Fruit fly (Drosophila melanogaster) whole organism, embryonic: ENCODE data around the gene DopEcR.
A peak's percentile ranks its signal among the peaks of the same experiment; 100 is the strongest.

Source experiments
- Asciz ChIP-seq: fragments of 200-800 bp; sonication (Bioruptor generic); optimal IDR thresholded peaks from 2 replicates; lab custom pipeline; 2017; ENCODE audit warnings: missing biosample characterization, mild to moderate bottlenecking, missing genetic modification characterization, missing genetic modification reagents
- B-H2 ChIP-seq: fragments of 200-800 bp; sonication (Bioruptor generic); optimal IDR thresholded peaks from 2 replicates; lab custom pipeline; 2018; ENCODE audit warnings: missing biosample characterization, mild to moderate bottlenecking, missing genetic modification characterization
- BEAF-32 ChIP-seq: fragments of 200-800 bp; sonication (Bioruptor generic); optimal IDR thresholded peaks from 3 replicates; lab custom pipeline; 2017; ENCODE audit warnings: missing biosample characterization, missing genetic modification characterization, mild to moderate bottlenecking, moderate library complexity, missing genetic modification reagents
- Bgb ChIP-seq: fragments of 200-800 bp; sonication (Bioruptor generic); IDR thresholded peaks from 2 replicates; pipeline ENCODE4 v1.3.6; 2022; ENCODE audit warnings: missing biosample characterization, missing genetic modification characterization; ENCODE audit not compliant: partially characterized antibody
- CG10654 ChIP-seq: fragments of 200-800 bp; sonication (Bioruptor generic); optimal IDR thresholded peaks from 2 replicates; lab custom pipeline; 2016; ENCODE audit warnings: missing biosample characterization, missing genetic modification characterization
- CG12236 ChIP-seq: fragments of 200-800 bp; sonication (Bioruptor generic); optimal IDR thresholded peaks from 2 replicates; lab custom pipeline; 2016; ENCODE audit warnings: missing biosample characterization, missing genetic modification characterization
- CG12769 ChIP-seq: fragments of 200-800 bp; sonication (Bioruptor generic); optimal IDR thresholded peaks from 2 replicates; lab custom pipeline; 2019; ENCODE audit warnings: missing biosample characterization, mild to moderate bottlenecking, missing genetic modification characterization, moderate library complexity
- CG15696 ChIP-seq: fragments of 200-800 bp; sonication (Bioruptor generic); optimal IDR thresholded peaks from 2 replicates; lab custom pipeline; 2019; ENCODE audit warnings: missing biosample characterization, mild to moderate bottlenecking, missing genetic modification characterization, moderate library complexity
- CG1603 ChIP-seq: fragments of 200-800 bp; sonication (Bioruptor generic); optimal IDR thresholded peaks from 2 replicates; lab custom pipeline; 2019; ENCODE audit warnings: missing biosample characterization, mild to moderate bottlenecking, missing genetic modification characterization, moderate library complexity
- CG16863 ChIP-seq: fragments of 200-800 bp; sonication (Bioruptor generic); optimal IDR thresholded peaks from 3 replicates; lab custom pipeline; 2016; ENCODE audit warnings: missing biosample characterization, missing genetic modification characterization
- CG1832 ChIP-seq: fragments of 200-800 bp; sonication (Bioruptor generic); optimal IDR thresholded peaks from 2 replicates; lab custom pipeline; 2017; ENCODE audit warnings: missing biosample characterization, mild to moderate bottlenecking, missing genetic modification characterization, inconsistent platforms
- CG18764 ChIP-seq: fragments of 200-800 bp; sonication (Bioruptor generic); optimal IDR thresholded peaks from 3 replicates; lab custom pipeline; 2016; ENCODE audit warnings: missing biosample characterization, missing genetic modification characterization
- CG2199 ChIP-seq: fragments of 200-800 bp; sonication (Bioruptor generic); IDR thresholded peaks from 3 replicates; pipeline ENCODE4 v1.3.6; 2022; ENCODE audit warnings: missing biosample characterization, missing genetic modification characterization
- CG2889 ChIP-seq: fragments of 200-800 bp; sonication (Bioruptor generic); IDR thresholded peaks from 3 replicates; pipeline ENCODE4 v1.3.6; 2022; ENCODE audit warnings: missing biosample characterization, missing genetic modification characterization
- CG30020 ChIP-seq: fragments of 200-800 bp; optimal IDR thresholded peaks from 2 replicates; lab custom pipeline; 2019; ENCODE audit warnings: missing biosample characterization, mild to moderate bottlenecking, missing genetic modification characterization, moderate library complexity
- CG31388 ChIP-seq: fragments of 200-800 bp; sonication (Bioruptor generic); optimal IDR thresholded peaks from 2 replicates; lab custom pipeline; 2016; ENCODE audit warnings: missing biosample characterization, missing genetic modification characterization
- CG3838 ChIP-seq: fragments of 200-800 bp; sonication (Bioruptor generic); optimal IDR thresholded peaks from 3 replicates; lab custom pipeline; 2016; ENCODE audit warnings: missing biosample characterization, missing genetic modification characterization
- CG4707 ChIP-seq: fragments of 200-800 bp; sonication (Bioruptor generic); optimal IDR thresholded peaks from 2 replicates; lab custom pipeline; 2018; ENCODE audit warnings: missing biosample characterization, mild to moderate bottlenecking, missing genetic modification characterization, moderate library complexity
- CG6272 ChIP-seq: fragments of 200-800 bp; sonication (Bioruptor generic); IDR thresholded peaks from 2 replicates; pipeline ENCODE4 v1.3.6; 2022; ENCODE audit warnings: missing biosample characterization, missing genetic modification characterization
- CG6854 ChIP-seq: fragments of 200-800 bp; sonication (Bioruptor generic); optimal IDR thresholded peaks from 3 replicates; lab custom pipeline; 2017; ENCODE audit warnings: missing biosample characterization, mild to moderate bottlenecking, missing genetic modification characterization
- CG7839 ChIP-seq: fragments of 200-800 bp; sonication (Bioruptor generic); optimal IDR thresholded peaks from 3 replicates; lab custom pipeline; 2018; ENCODE audit warnings: missing biosample characterization, mild to moderate bottlenecking, missing genetic modification characterization, moderate library complexity
- CHES-1-like ChIP-seq: fragments of 200-800 bp; sonication (Bioruptor generic); optimal IDR thresholded peaks from 2 replicates; lab custom pipeline; 2016; ENCODE audit warnings: missing biosample characterization, missing genetic modification characterization
- CkIIα-i1 ChIP-seq: fragments of 200-800 bp; sonication (Bioruptor generic); IDR thresholded peaks from 2 replicates; pipeline ENCODE4 v1.3.6; 2022; ENCODE audit warnings: missing biosample characterization, missing genetic modification characterization
- Doc3 ChIP-seq: fragments of 200-800 bp; sonication (Bioruptor generic); IDR thresholded peaks from 3 replicates; pipeline ENCODE4 v1.3.6; 2022; ENCODE audit warnings: missing biosample characterization, missing genetic modification characterization; ENCODE audit not compliant: partially characterized antibody
- E2f1 ChIP-seq: fragments of 200-800 bp; sonication (Bioruptor generic); IDR thresholded peaks from 2 replicates; pipeline ENCODE4 v1.3.6; 2022; ENCODE audit warnings: missing biosample characterization, missing genetic modification characterization
- Gsc ChIP-seq: fragments of 200-800 bp; sonication (Bioruptor generic); IDR thresholded peaks from 2 replicates; pipeline ENCODE4 v1.3.6; 2022; ENCODE audit warnings: missing biosample characterization, missing genetic modification characterization
- HmgZ ChIP-seq: fragments of 200-800 bp; sonication (Bioruptor generic); optimal IDR thresholded peaks from 2 replicates; lab custom pipeline; 2018; ENCODE audit warnings: missing biosample characterization, mild to moderate bottlenecking, missing genetic modification characterization
- Hr39 ChIP-seq: fragments of >200 bp; optimal IDR thresholded peaks from 2 replicates; lab custom pipeline; 2017
- PHDP ChIP-seq: fragments of 200-800 bp; sonication (Bioruptor generic); optimal IDR thresholded peaks from 3 replicates; lab custom pipeline; 2018; ENCODE audit warnings: missing biosample characterization, mild to moderate bottlenecking, missing genetic modification characterization, moderate library complexity
- Side ChIP-seq: fragments of 200-800 bp; sonication (Bioruptor generic); optimal IDR thresholded peaks from 2 replicates; lab custom pipeline; 2016; ENCODE audit warnings: missing biosample characterization, missing genetic modification characterization
- Sox100B ChIP-seq: fragments of 200-800 bp; sonication (Bioruptor generic); optimal IDR thresholded peaks from 3 replicates; lab custom pipeline; 2018; ENCODE audit warnings: missing biosample characterization, mild to moderate bottlenecking, missing genetic modification characterization
- Trl ChIP-seq, 3 experiments: fragments of >200 bp in 2 of 3; fragments of 200-800 bp in 1 of 3; sonication (Bioruptor generic) in 1 of 3; optimal IDR thresholded peaks; 2 replicates in 1 of 3; 3 replicates in 2 of 3; lab custom pipeline; 2016 to 2017; ENCODE audit warnings: missing biosample characterization in 1 of 3, missing genetic modification characterization in 1 of 3
- ab ChIP-seq: fragments of 200-800 bp; sonication (Bioruptor generic); optimal IDR thresholded peaks from 2 replicates; lab custom pipeline; 2016; ENCODE audit warnings: missing biosample characterization, missing genetic modification characterization
- ash1 ChIP-seq: fragments of 200-800 bp; sonication (Bioruptor generic); optimal IDR thresholded peaks from 2 replicates; lab custom pipeline; 2018; ENCODE audit warnings: missing biosample characterization, mild to moderate bottlenecking, missing genetic modification characterization
- chn ChIP-seq: fragments of 200-800 bp; sonication (Bioruptor generic); optimal IDR thresholded peaks from 2 replicates; lab custom pipeline; 2016; ENCODE audit warnings: missing biosample characterization, missing genetic modification characterization
- crc ChIP-seq: fragments of 200-800 bp; sonication (Bioruptor generic); optimal IDR thresholded peaks from 2 replicates; lab custom pipeline; 2016; ENCODE audit warnings: missing biosample characterization, missing genetic modification characterization
- eve ChIP-seq, 2 experiments: fragments of >200 bp; optimal IDR thresholded peaks; 2 replicates each; lab custom pipeline; 2017; ENCODE audit warnings: missing biosample characterization in 2 of 2, missing genetic modification characterization in 2 of 2
- hb ChIP-seq: fragments of 200-800 bp; sonication (Bioruptor generic); IDR thresholded peaks from 3 replicates; pipeline ENCODE4 v1.3.6; 2022; ENCODE audit warnings: missing biosample characterization, missing genetic modification characterization; ENCODE audit not compliant: partially characterized antibody
- hbn ChIP-seq: fragments of 200-800 bp; sonication (Bioruptor generic); IDR thresholded peaks from 2 replicates; pipeline ENCODE4 v1.3.6; 2022; ENCODE audit warnings: missing biosample characterization, missing genetic modification characterization; ENCODE audit not compliant: partially characterized antibody
- pfk ChIP-seq: fragments of 200-800 bp; sonication (Bioruptor generic); optimal IDR thresholded peaks from 2 replicates; lab custom pipeline; 2018; ENCODE audit warnings: missing biosample characterization, mild to moderate bottlenecking, missing genetic modification characterization, moderate library complexity
- pum ChIP-seq: fragments of 200-800 bp; sonication (Bioruptor generic); optimal IDR thresholded peaks from 2 replicates; lab custom pipeline; 2016; ENCODE audit warnings: missing biosample characterization, missing genetic modification characterization
- pzg ChIP-seq: fragments of 200-800 bp; sonication (Bioruptor generic); optimal IDR thresholded peaks from 3 replicates; lab custom pipeline; 2018; ENCODE audit warnings: missing biosample characterization, mild to moderate bottlenecking, missing genetic modification characterization, moderate library complexity
- sna ChIP-seq: fragments of 200-800 bp; sonication (Bioruptor generic); IDR thresholded peaks from 2 replicates; pipeline ENCODE4 v1.3.6; 2022; ENCODE audit warnings: missing biosample characterization, missing genetic modification characterization; ENCODE audit not compliant: partially characterized antibody
- tna ChIP-seq: fragments of 200-800 bp; sonication (Bioruptor generic); IDR thresholded peaks from 2 replicates; pipeline ENCODE4 v1.3.6; 2022; ENCODE audit warnings: missing biosample characterization, missing genetic modification characterization; ENCODE audit not compliant: partially characterized antibody
- trem ChIP-seq: fragments of 200-800 bp; optimal IDR thresholded peaks from 3 replicates; lab custom pipeline; 2019; ENCODE audit warnings: missing biosample characterization, mild to moderate bottlenecking, missing genetic modification characterization, moderate library complexity
- usp ChIP-seq: fragments of >200 bp; optimal IDR thresholded peaks from 2 replicates; lab custom pipeline; 2017; ENCODE audit warnings: missing biosample characterization, missing genetic modification characterization
- wdn ChIP-seq: fragments of 200-800 bp; sonication (Bioruptor generic); IDR thresholded peaks from 2 replicates; pipeline ENCODE4 v1.3.6; 2022; ENCODE audit warnings: missing biosample characterization, missing genetic modification characterization
- zfh2 ChIP-seq: fragments of 200-800 bp; sonication (Bioruptor generic); optimal IDR thresholded peaks from 2 replicates; lab custom pipeline; 2016; ENCODE audit warnings: missing biosample characterization, missing genetic modification characterization

The DopEcR gene

dm6 chr3L:4354898-4355627 is 25.1 kb downstream of the DopEcR start (continued):
- TF ChIP-seq PHDP (tag; lab: Kevin White, UChicago): peak; percentile 49
- no peak for TF ChIP-seq E2f1 (GFP tag; lab: Robert Waterston, UW)
- TF ChIP-seq CG1832 (GFP tag; lab: Kevin White, UChicago): no peak
- TF ChIP-seq, all 482 proteins: peak for 84

dm6 chr3L:4353657-4354075 is 26.5 kb downstream of the DopEcR start:
- TF ChIP-seq ash1 (no peak), CG6272 (no peak), Doc3 (GFP tag; lab: Robert Waterston, UW) (no peak), pum (GFP tag; lab: Kevin White, UChicago) (peak; percentile 30), CG16863 (GFP tag; lab: Kevin White, UChicago) (peak; percentile 24), usp (no peak), chn (GFP tag; lab: Kevin White, UChicago) (peak; percentile 6), Bgb (no peak), CG10654 (no peak), pfk (GFP tag; lab: Kevin White, UChicago) (no peak), CG6854 (no peak), Trl (optimal IDR thresholded peaks at IDR 0.05; lab: Kevin White, UChicago) (no peak), Trl (GFP tag; optimal IDR thresholded peaks at IDR 0.05; lab: Kevin White, UChicago) (peak; percentile 56), CkIIα-i1 (GFP tag; lab: Robert Waterston, UW) (no peak), hbn (GFP tag; lab: Robert Waterston, UW) (no peak), Sox100B (GFP tag; lab: Kevin White, UChicago) (peak; percentile 46), CG1603 (tag; lab: Kevin White, UChicago) (peak; percentile 39), CG15696 (tag; lab: Kevin White, UChicago) (no peak), B-H2 (GFP tag; lab: Kevin White, UChicago) (no peak), Side (GFP tag; lab: Kevin White, UChicago) (no peak), CG31388 (no peak), hb (GFP tag; lab: Robert Waterston, UW) (no peak), BEAF-32 (GFP tag; lab: Kevin White, UChicago) (no peak), sna (no peak), eve (GFP tag; optimal IDR thresholded peaks at IDR 0.05; lab: Kevin White, UChicago) (no peak), CG18764 (GFP tag; lab: Kevin White, UChicago) (no peak), CG2889 (GFP tag; lab: Robert Waterston, UW) (no peak), wdn (GFP tag; lab: Robert Waterston, UW) (peak; percentile 57), crc (GFP tag; lab: Kevin White, UChicago) (no peak), CG30020 (tag; lab: Kevin White, UChicago) (no peak), HmgZ (no peak), ab (GFP tag; lab: Kevin White, UChicago) (no peak), CG7839 (tag; lab: Kevin White, UChicago) (peak; percentile 51), CG12769 (tag; lab: Kevin White, UChicago) (peak; percentile 30), Asciz (GFP tag; lab: Kevin White, UChicago) (peak; percentile 17), CG3838 (GFP tag; lab: Kevin White, UChicago) (no peak), CG12236 (no peak), Gsc (GFP tag; lab: Robert Waterston, UW) (no peak), trem (no peak), tna (GFP tag; lab: Robert Waterston, UW) (no peak), CG4707 (GFP tag; lab: Kevin White, UChicago) (no peak), CG2199 (GFP tag; lab: Robert Waterston, UW) (no peak), pzg (GFP tag; lab: Kevin White, UChicago) (no peak), CHES-1-like (GFP tag; lab: Kevin White, UChicago) (no peak), zfh2 (GFP tag; lab: Kevin White, UChicago) (peak; percentile 51), Hr39 (lab: Kevin White, UChicago) (no peak)
